Worm (Caenorhabditis elegans) whole organism, L3 larva: ENCODE measurements around the gene srd-13.
A peak's percentile ranks its signal among the peaks of the same experiment; 100 is the strongest.

Source experiments
- R02D3.7 ChIP-seq: fragments of 150-350 bp; optimal IDR thresholded peaks from 2 replicates; lab custom pipeline; 2014; ENCODE audit warnings: missing biosample characterization, missing genetic modification characterization
- ZK546.5 ChIP-seq: sonication (generic microtip); optimal IDR thresholded peaks from 2 replicates; lab custom pipeline; 2017; ENCODE audit warnings: missing biosample characterization, missing genetic modification characterization
- aly-2 ChIP-seq: fragments of 150-350 bp; optimal IDR thresholded peaks from 2 replicates; lab custom pipeline; 2014; ENCODE audit warnings: missing biosample characterization, missing genetic modification characterization
- ama-1 ChIP-seq: fragments of 150-350 bp; optimal IDR thresholded peaks from 2 replicates; lab custom pipeline; 2018
- ceh-16 ChIP-seq: sonication (generic microtip); optimal IDR thresholded peaks from 2 replicates; lab custom pipeline; 2017; ENCODE audit warnings: missing biosample characterization, missing genetic modification characterization
- ceh-28 ChIP-seq: fragments of 150-350 bp; optimal IDR thresholded peaks from 2 replicates; lab custom pipeline; 2014; ENCODE audit warnings: missing biosample characterization, missing genetic modification reagents, missing genetic modification characterization
- ceh-82 ChIP-seq: fragments of 150-350 bp; optimal IDR thresholded peaks from 2 replicates; lab custom pipeline; 2014; ENCODE audit warnings: missing biosample characterization, missing genetic modification characterization
- ceh-9 ChIP-seq: sonication (generic microtip); optimal IDR thresholded peaks from 2 replicates; lab custom pipeline; 2018; ENCODE audit warnings: missing biosample characterization, missing genetic modification characterization
- elt-1 ChIP-seq: fragments of 150-350 bp; optimal IDR thresholded peaks from 2 replicates; lab custom pipeline; 2014; ENCODE audit warnings: missing biosample characterization, missing genetic modification characterization
- elt-2 ChIP-seq: sonication (generic microtip); optimal IDR thresholded peaks from 2 replicates; lab custom pipeline; 2016; ENCODE audit warnings: missing genetic modification reagents, mild to moderate bottlenecking, missing genetic modification characterization, missing compliant biosample characterization
- elt-3 ChIP-seq, 3 experiments: fragments of 150-350 bp in 1 of 3; sonication (generic microtip) in 2 of 3; optimal IDR thresholded peaks; 2 replicates in 2 of 3; 4 replicates in 1 of 3; lab custom pipeline; 2014 to 2017; ENCODE audit warnings: missing biosample characterization in 3 of 3, missing genetic modification characterization in 3 of 3
- fkh-10 ChIP-seq: sonication (generic microtip); optimal IDR thresholded peaks from 2 replicates; lab custom pipeline; 2017; ENCODE audit warnings: missing biosample characterization, missing genetic modification reagents, missing genetic modification characterization
- fos-1 ChIP-seq: fragments of 150-350 bp; optimal IDR thresholded peaks from 2 replicates; lab custom pipeline; 2014; ENCODE audit warnings: missing biosample characterization, missing genetic modification characterization
- hmg-11 ChIP-seq: sonication (generic microtip); optimal IDR thresholded peaks from 2 replicates; lab custom pipeline; 2016; ENCODE audit warnings: missing genetic modification characterization, missing compliant biosample characterization
- lin-15B ChIP-seq: fragments of 150-350 bp; optimal IDR thresholded peaks from 2 replicates; lab custom pipeline; 2014; ENCODE audit warnings: missing biosample characterization, missing genetic modification characterization
- lin-39 ChIP-seq: fragments of 150-350 bp; optimal IDR thresholded peaks from 2 replicates; lab custom pipeline; 2018; ENCODE audit warnings: missing biosample characterization, missing genetic modification reagents, missing genetic modification characterization
- lsy-12 ChIP-seq: sonication (generic microtip); optimal IDR thresholded peaks from 2 replicates; lab custom pipeline; 2016; ENCODE audit warnings: mild to moderate bottlenecking, missing genetic modification characterization, missing compliant biosample characterization
- mdl-1 ChIP-seq: fragments of 150-350 bp; optimal IDR thresholded peaks from 2 replicates; lab custom pipeline; 2014; ENCODE audit warnings: missing biosample characterization, missing genetic modification characterization
- nhr-11 ChIP-seq: fragments of 150-350 bp; optimal IDR thresholded peaks from 2 replicates; lab custom pipeline; 2014; ENCODE audit warnings: missing biosample characterization, missing genetic modification characterization
- nhr-23 ChIP-seq: fragments of 150-350 bp; optimal IDR thresholded peaks from 2 replicates; lab custom pipeline; 2014; ENCODE audit warnings: missing biosample characterization, missing genetic modification reagents, missing genetic modification characterization
- nhr-237 ChIP-seq: fragments of 150-350 bp; optimal IDR thresholded peaks from 2 replicates; lab custom pipeline; 2014; ENCODE audit warnings: missing biosample characterization, missing genetic modification characterization
- nhr-25 ChIP-seq: sonication (generic microtip); optimal IDR thresholded peaks from 2 replicates; lab custom pipeline; 2017; ENCODE audit warnings: missing biosample characterization, missing genetic modification characterization
- nhr-28 ChIP-seq: fragments of 150-350 bp; optimal IDR thresholded peaks from 2 replicates; lab custom pipeline; 2014; ENCODE audit warnings: missing biosample characterization, missing genetic modification characterization
- nhr-43 ChIP-seq: sonication (generic microtip); optimal IDR thresholded peaks from 2 replicates; lab custom pipeline; 2016; ENCODE audit warnings: mild to moderate bottlenecking, missing genetic modification characterization, missing compliant biosample characterization; ENCODE audit not compliant: poor library complexity, severe bottlenecking
- nhr-76 ChIP-seq: fragments of 150-350 bp; sonication (generic microtip); optimal IDR thresholded peaks from 5 replicates; lab custom pipeline; 2014; ENCODE audit warnings: missing biosample characterization, missing genetic modification characterization
- pha-4 ChIP-seq: fragments of 150-350 bp; optimal IDR thresholded peaks from 2 replicates; lab custom pipeline; 2014; ENCODE audit warnings: missing biosample characterization, missing genetic modification reagents, missing genetic modification characterization
- pqm-1 ChIP-seq: fragments of 150-350 bp; optimal IDR thresholded peaks from 2 replicates; lab custom pipeline; 2017; ENCODE audit warnings: missing biosample characterization, missing genetic modification characterization, inconsistent platforms
- sea-2 ChIP-seq: fragments of 150-350 bp; sonication (generic microtip); optimal IDR thresholded peaks from 4 replicates; lab custom pipeline; 2014; ENCODE audit warnings: missing biosample characterization, missing genetic modification reagents, missing genetic modification characterization
- skn-1 ChIP-seq: fragments of 150-350 bp; optimal IDR thresholded peaks from 2 replicates; lab custom pipeline; 2014; ENCODE audit warnings: missing biosample characterization, missing genetic modification characterization
- snpc-4 ChIP-seq: fragments of 150-350 bp; optimal IDR thresholded peaks from 2 replicates; lab custom pipeline; 2014; ENCODE audit warnings: missing biosample characterization, missing genetic modification characterization
- tbx-2 ChIP-seq: sonication (generic microtip); optimal IDR thresholded peaks from 2 replicates; lab custom pipeline; 2016; ENCODE audit warnings: mild to moderate bottlenecking, missing genetic modification characterization, missing compliant biosample characterization
- unc-39 ChIP-seq: sonication (generic microtip); optimal IDR thresholded peaks from 4 replicates; lab custom pipeline; 2017; ENCODE audit warnings: missing biosample characterization, missing genetic modification characterization
- zag-1 ChIP-seq: fragments of 150-350 bp; optimal IDR thresholded peaks from 2 replicates; lab custom pipeline; 2014; ENCODE audit warnings: missing biosample characterization, missing genetic modification characterization
- ztf-11 ChIP-seq: fragments of 150-350 bp; optimal IDR thresholded peaks from 2 replicates; lab custom pipeline; 2014; ENCODE audit warnings: missing biosample characterization, missing genetic modification characterization
- ztf-4 ChIP-seq: fragments of 150-350 bp; optimal IDR thresholded peaks from 2 replicates; lab custom pipeline; 2014; ENCODE audit warnings: missing biosample characterization, missing genetic modification characterization

Gene srd-13

ce11 chrIV:5665353-5665918 lies 30.0 kb upstream of the srd-13 start (continued):
- TF ChIP-seq ZK546.5 (tag; lab: Kevin White, UChicago) (no peak), zag-1 (tag; lab: Kevin White, UChicago) (no peak), ceh-28 (tag; lab: Kevin White, UChicago) (no peak), lin-39 (tag; lab: Kevin White, UChicago) (peak; percentile 70), elt-1 (tag; lab: Kevin White, UChicago) (no peak), R02D3.7 (tag; lab: Kevin White, UChicago) (no peak), nhr-11 (no peak), sea-2 (GFP tag; lab: Kevin White, UChicago) (no peak), aly-2 (tag; lab: Kevin White, UChicago) (no peak), fos-1 (tag; lab: Kevin White, UChicago) (no peak), ama-1 (peak; percentile 83), skn-1 (no peak), nhr-76 (tag; lab: Kevin White, UChicago) (no peak), pqm-1 (tag; lab: Kevin White, UChicago) (no peak), tbx-2 (tag; lab: Kevin White, UChicago) (no peak), fkh-10 (GFP tag; lab: Kevin White, UChicago) (no peak), pha-4 (tag; lab: Kevin White, UChicago) (peak; percentile 11), ztf-11 (tag; lab: Kevin White, UChicago) (no peak), ceh-9 (tag; lab: Kevin White, UChicago) (no peak)

ce11 chrIV:5664375-5665004 lies 29.0 kb upstream of the srd-13 start, which contains the start of gene bec-1:
TSS of gene bec-1 (minus strand) at chrIV:5664425.
- TF ChIP-seq nhr-25 (tag; lab: Kevin White, UChicago) (peak; percentile 5), hmg-11 (tag; lab: Kevin White, UChicago) (no peak), fkh-10 (GFP tag; lab: Kevin White, UChicago) (no peak), pqm-1 (tag; lab: Kevin White, UChicago) (peak; percentile 11), elt-2 (tag; lab: Kevin White, UChicago) (peak; percentile 43), pha-4 (tag; lab: Kevin White, UChicago) (peak; percentile 25), ztf-11 (tag; lab: Kevin White, UChicago) (no peak), ama-1 (peak; percentile 65), elt-3 (tag; optimal IDR thresholded peaks at IDR 0.05; lab: Kevin White, UChicago) (no peak), nhr-23 (tag; lab: Kevin White, UChicago) (no peak)
- TF ChIP-seq, all 47 proteins: peak for 5

ce11 chrIV:5662886-5663285 lies 27.4 kb upstream of the srd-13 start:
- TF ChIP-seq ztf-4 (tag; lab: Kevin White, UChicago), result no peak
- TF ChIP-seq nhr-76 (tag; lab: Kevin White, UChicago), result no peak
- TF ChIP-seq zag-1 (tag; lab: Kevin White, UChicago), result no peak
- no peak for TF ChIP-seq ztf-11 (tag; lab: Kevin White, UChicago)
- no peak for TF ChIP-seq ceh-16 (tag; lab: Kevin White, UChicago)
- TF ChIP-seq snpc-4, result no peak
- no peak for TF ChIP-seq aly-2 (tag; lab: Kevin White, UChicago)
- TF ChIP-seq tbx-2 (tag; lab: Kevin White, UChicago), result no peak
- TF ChIP-seq fkh-10 (GFP tag; lab: Kevin White, UChicago), result no peak
- TF ChIP-seq lin-39 (tag; lab: Kevin White, UChicago), result no peak
- no peak for TF ChIP-seq lsy-12 (tag; lab: Kevin White, UChicago)
- TF ChIP-seq nhr-28 (tag; lab: Kevin White, UChicago), result no peak
- no peak for TF ChIP-seq ceh-82
- TF ChIP-seq nhr-43, result no peak
- TF ChIP-seq sea-2 (GFP tag; lab: Kevin White, UChicago), result no peak
- TF ChIP-seq ZK546.5 (tag; lab: Kevin White, UChicago), result no peak

ce11 chrIV:5662073-5662472 lies 26.6 kb upstream of the srd-13 start:
- peak; percentile 81 for TF ChIP-seq ama-1
- TF ChIP-seq ceh-82, result no peak

ce11 chrIV:5660239-5660638 lies 24.8 kb upstream of the srd-13 start, which contains the start of gene skn-1:
TSS of gene skn-1 (minus strand) at chrIV:5660384.
- TF ChIP-seq unc-39 (tag; lab: Kevin White, UChicago) (no peak), nhr-237 (tag; lab: Kevin White, UChicago) (no peak), lsy-12 (tag; lab: Kevin White, UChicago) (peak; percentile 14), ceh-16 (tag; lab: Kevin White, UChicago) (no peak), lin-15B (tag; lab: Kevin White, UChicago) (no peak), mdl-1 (tag; lab: Kevin White, UChicago) (no peak), fos-1 (tag; lab: Kevin White, UChicago) (no peak)
